Worm (Caenorhabditis elegans): Measurements from ENCODE around the gene mrpl-44.

Gene mrpl-44

ce11 chrIII:9089325-9089823 is at the start of gene mrpl-44, which contains the start of gene mccc-2:
Gene mrpl-44, minus strand, starts transcription at chrIII:9089375.
Gene mccc-2, minus strand, starts transcription at chrIII:9089375.
- no peak for TF ChIP-seq unc-62 (GFP tag; optimal IDR thresholded peaks at IDR 0.05)

- no peak for TF ChIP-seq unc-62 (GFP tag; optimal IDR thresholded peaks at IDR 0.05)
Measured at ce11 chrIII:9138601-9139000, 49.4 kb upstream of the mrpl-44 start, which contains the start of gene ZK512.7. Gene ZK512.7, minus strand, starts transcription at chrIII:9138701.

DNA sequence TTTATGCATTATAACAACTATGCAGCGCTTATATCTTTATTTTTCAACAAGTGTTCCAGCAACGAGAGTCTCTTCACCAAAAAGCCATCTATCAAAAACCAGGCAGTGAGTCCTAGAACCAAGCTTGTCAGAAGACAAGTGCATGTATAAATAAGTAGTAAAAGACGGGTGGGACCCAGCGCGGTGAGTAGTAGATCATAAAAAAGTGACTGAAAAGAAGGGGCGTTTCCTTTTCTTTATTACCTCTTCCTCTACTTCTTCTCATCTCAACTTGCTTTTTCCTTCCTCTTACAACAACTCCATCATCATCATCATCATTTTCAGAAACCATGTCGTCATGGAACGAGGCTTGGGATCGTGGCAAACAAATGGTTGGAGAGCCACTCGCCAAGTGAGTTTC is 47.4 kb upstream of the mrpl-44 start, which contains the start of gene eat-4:
TSS of gene eat-4 (plus strand) at position 301 of the 400 bp plus-strand sequence.
- TF ChIP-seq unc-62 (GFP tag; optimal IDR thresholded peaks at IDR 0.05): no peak

DNA sequence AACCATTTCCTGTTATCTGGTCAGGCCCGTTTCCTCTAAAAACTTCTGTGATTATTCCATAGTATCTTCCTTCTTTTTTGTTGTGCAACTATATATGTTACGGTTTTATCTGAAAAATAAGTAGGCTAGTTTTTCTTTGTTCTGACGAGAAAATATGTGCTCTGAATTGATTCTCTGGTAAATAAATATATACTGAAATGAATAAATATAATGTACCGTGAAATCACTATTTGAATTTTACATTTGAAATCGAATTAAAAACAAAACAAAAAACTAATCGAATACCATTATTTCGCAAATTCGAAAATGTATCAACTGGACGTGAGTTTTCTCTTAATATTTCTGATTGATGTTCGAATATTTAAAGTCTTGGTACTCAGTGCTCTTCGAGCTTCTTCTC is 41.4 kb upstream of the mrpl-44 start, which contains the start of gene ZK512.10:
TSS of gene ZK512.10 (plus strand) at position 301 of the 400 bp plus-strand sequence.
- TF ChIP-seq unc-62 (GFP tag; optimal IDR thresholded peaks at IDR 0.05): no peak

DNA sequence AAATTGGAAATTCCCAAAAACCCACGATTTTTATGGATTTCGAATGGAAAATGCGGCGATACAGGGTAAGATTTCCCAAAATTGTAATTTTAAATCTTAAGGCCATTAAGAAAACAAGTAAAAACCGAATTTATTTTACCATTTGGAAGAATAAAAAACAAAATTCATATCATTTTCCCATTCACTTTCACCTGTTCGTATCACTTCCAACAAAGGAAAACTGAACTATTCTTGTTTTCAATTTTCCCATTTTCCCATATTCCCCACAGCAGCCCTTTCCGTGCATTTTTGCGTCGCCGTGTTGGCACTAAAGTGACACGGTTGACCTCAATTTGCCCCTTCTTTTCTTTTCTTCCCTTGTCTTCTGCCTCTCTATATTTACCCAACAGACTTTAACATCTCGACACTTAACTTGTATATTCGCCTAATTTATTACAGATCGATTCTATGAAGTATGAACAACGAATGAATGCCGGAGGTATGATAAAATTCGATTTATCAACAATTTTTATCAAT is 36.7 kb upstream of the mrpl-44 start, which contains the start of gene sec-16A.1:
TSS of gene sec-16A.1 (plus strand) at position 51 of the 516 bp plus-strand sequence.
- TF ChIP-seq unc-62 (GFP tag; optimal IDR thresholded peaks at IDR 0.05): no peak

DNA sequence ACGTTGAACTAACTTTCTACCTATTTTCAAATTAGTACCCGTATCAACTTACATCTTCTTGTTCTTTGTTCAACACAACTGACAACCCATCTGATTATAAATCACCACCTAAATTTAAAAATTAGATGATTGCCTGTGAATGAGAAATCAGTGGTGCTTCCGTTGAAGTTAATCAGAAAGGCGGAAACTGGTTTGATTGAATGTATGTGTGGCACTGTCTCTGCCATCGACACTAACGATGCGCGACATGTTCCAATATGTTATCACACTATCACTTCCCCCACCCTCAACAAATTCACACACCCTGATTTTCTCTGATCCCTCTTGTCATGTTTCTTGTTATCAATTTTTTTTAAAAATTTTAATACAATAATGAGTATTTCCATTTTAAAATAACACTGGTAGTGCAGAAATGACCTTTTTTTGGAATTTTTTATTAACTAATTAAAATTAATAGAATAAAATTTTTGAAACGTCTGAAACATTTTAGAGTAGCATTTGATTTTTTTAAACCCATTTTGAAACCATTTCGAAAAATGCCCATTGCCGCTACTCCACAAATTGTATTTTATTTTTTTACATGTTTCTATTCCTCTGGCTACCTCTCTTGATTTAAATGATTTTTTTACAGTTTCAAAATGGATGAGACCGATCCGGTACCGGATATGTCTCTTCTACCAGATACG is 29.9 kb upstream of the mrpl-44 start, which contains the start of gene ced-11:
TSS of gene ced-11 (plus strand) at position 636 of the 686 bp plus-strand sequence.
- TF ChIP-seq unc-62 (GFP tag; optimal IDR thresholded peaks at IDR 0.05): no peak

- no peak for TF ChIP-seq unc-62 (GFP tag; optimal IDR thresholded peaks at IDR 0.05)
Measured at ce11 chrIII:9118314-9118850, 29.2 kb upstream of the mrpl-44 start, which contains the start of gene grl-11. Gene grl-11, minus strand, starts transcription at chrIII:9118364.

ce11 chrIII:9115745-9116144 is 26.6 kb upstream of the mrpl-44 start:
- TF ChIP-seq unc-62 (GFP tag; optimal IDR thresholded peaks at IDR 0.05): no peak

DNA sequence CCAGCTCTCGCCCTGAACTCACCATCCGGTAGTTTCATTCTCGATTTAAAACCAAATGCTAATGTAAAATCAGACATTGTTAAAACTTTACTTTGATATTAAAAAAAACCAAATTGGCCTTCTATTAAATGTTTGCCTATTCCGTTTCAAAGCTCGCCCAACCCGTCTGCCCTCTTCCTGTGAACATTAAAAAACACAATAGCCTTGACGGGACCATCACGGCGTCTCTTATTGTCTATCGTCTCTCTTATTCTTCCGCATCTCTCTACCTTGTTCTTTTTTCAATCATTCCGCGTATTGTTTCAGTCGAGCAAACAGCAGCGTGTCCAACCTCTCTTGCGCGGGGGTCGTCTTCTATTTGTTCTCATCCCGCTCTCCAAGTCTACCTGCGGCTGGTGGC is 25.5 kb upstream of the mrpl-44 start, which contains the start of gene ZK512.1:
TSS of gene ZK512.1 (plus strand) at position 301 of the 400 bp plus-strand sequence.
- no peak for TF ChIP-seq unc-62 (GFP tag; optimal IDR thresholded peaks at IDR 0.05)

- no peak for TF ChIP-seq unc-62 (GFP tag; optimal IDR thresholded peaks at IDR 0.05)
Measured at ce11 chrIII:9114076-9114475, 24.9 kb upstream of the mrpl-44 start.

DNA sequence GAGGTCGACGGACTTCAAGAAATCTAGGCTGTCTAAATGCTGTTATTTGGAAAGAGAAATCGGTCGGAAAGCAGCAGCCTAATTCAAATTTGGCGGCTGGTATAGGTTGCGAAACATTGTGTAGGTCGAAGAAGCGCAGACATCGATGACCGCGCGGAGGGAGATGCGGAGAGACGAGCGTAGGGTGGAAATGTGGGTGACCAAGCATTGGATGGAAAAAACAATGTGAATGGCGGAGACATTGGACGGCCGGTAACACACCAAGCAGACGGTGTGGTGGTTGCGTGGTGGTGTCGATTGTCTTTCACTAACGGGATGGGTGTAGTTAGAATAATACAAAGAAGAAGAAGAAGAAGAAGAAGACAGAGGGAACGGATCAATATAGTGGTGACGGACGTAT is 23.3 kb upstream of the mrpl-44 start:
- no peak for TF ChIP-seq unc-62 (GFP tag; optimal IDR thresholded peaks at IDR 0.05)

- TF ChIP-seq unc-62 (GFP tag; optimal IDR thresholded peaks at IDR 0.05): no peak
Measured at ce11 chrIII:9110270-9110669, 21.1 kb upstream of the mrpl-44 start.

- no peak for TF ChIP-seq unc-62 (GFP tag; optimal IDR thresholded peaks at IDR 0.05)
Measured at ce11 chrIII:9109726-9110125, 20.6 kb upstream of the mrpl-44 start.

ce11 chrIII:9109172-9109571 is 20.0 kb upstream of the mrpl-44 start, which contains the start of gene cya-1:
Gene cya-1, minus strand, starts transcription at chrIII:9109272.
- no peak for TF ChIP-seq unc-62 (GFP tag; optimal IDR thresholded peaks at IDR 0.05)

ce11 chrIII:9105653-9106052 is 16.5 kb upstream of the mrpl-44 start:
- no peak for TF ChIP-seq unc-62 (GFP tag; optimal IDR thresholded peaks at IDR 0.05)

- TF ChIP-seq unc-62 (GFP tag; optimal IDR thresholded peaks at IDR 0.05): no peak
Measured at ce11 chrIII:9104060-9104459, 14.9 kb upstream of the mrpl-44 start.
